Fruit fly (Drosophila melanogaster) whole organism, prepupa: ENCODE results near the gene CG2533.

Experiments used
- CG10631 ChIP-seq: fragments of 200-800 bp; sonication (Bioruptor generic); optimal IDR thresholded peaks from 2 replicates; lab custom pipeline; 2016; ENCODE audit warnings: missing biosample characterization, missing genetic modification characterization
- CG10669 ChIP-seq: fragments of 200-800 bp; sonication (Bioruptor generic); optimal IDR thresholded peaks from 3 replicates; lab custom pipeline; 2018; ENCODE audit warnings: missing biosample characterization, mild to moderate bottlenecking, missing genetic modification characterization, moderate library complexity
- CG11902 ChIP-seq: fragments of 200-800 bp; sonication (Bioruptor generic); optimal IDR thresholded peaks from 3 replicates; lab custom pipeline; 2016; ENCODE audit warnings: missing biosample characterization, missing genetic modification characterization
- CG15336 ChIP-seq: fragments of 200-800 bp; sonication (Bioruptor generic); IDR thresholded peaks from 2 replicates; pipeline ENCODE4 v1.3.6; 2022; ENCODE audit warnings: missing biosample characterization, missing genetic modification characterization
- CG1621 ChIP-seq: fragments of 200-800 bp; sonication (Bioruptor generic); optimal IDR thresholded peaks from 3 replicates; lab custom pipeline; 2018; ENCODE audit warnings: missing biosample characterization, mild to moderate bottlenecking, missing genetic modification characterization
- CG16779 ChIP-seq: fragments of 200-800 bp; sonication (Bioruptor generic); optimal IDR thresholded peaks from 3 replicates; lab custom pipeline; 2017; ENCODE audit warnings: missing biosample characterization, mild to moderate bottlenecking, missing genetic modification characterization
- CG31627 ChIP-seq: fragments of 200-800 bp; sonication (Bioruptor generic); optimal IDR thresholded peaks from 3 replicates; lab custom pipeline; 2016; ENCODE audit warnings: missing biosample characterization, missing genetic modification characterization
- CG32006 ChIP-seq: fragments of 200-800 bp; sonication (Bioruptor generic); optimal IDR thresholded peaks from 3 replicates; lab custom pipeline; 2017; ENCODE audit warnings: missing biosample characterization, mild to moderate bottlenecking, missing genetic modification characterization
- CG34406 ChIP-seq: fragments of 200-800 bp; sonication (Bioruptor generic); optimal IDR thresholded peaks from 3 replicates; lab custom pipeline; 2016; ENCODE audit warnings: missing biosample characterization, missing genetic modification characterization
- CG3919 ChIP-seq: fragments of 200-800 bp; sonication (Bioruptor generic); optimal IDR thresholded peaks from 3 replicates; lab custom pipeline; 2016; ENCODE audit warnings: missing biosample characterization, missing genetic modification characterization
- CG4318 ChIP-seq: fragments of 200-800 bp; sonication (Bioruptor generic); optimal IDR thresholded peaks from 3 replicates; lab custom pipeline; 2017; ENCODE audit warnings: missing biosample characterization, mild to moderate bottlenecking, missing genetic modification characterization
- CG6276 ChIP-seq: fragments of 200-800 bp; sonication (Bioruptor generic); optimal IDR thresholded peaks from 2 replicates; lab custom pipeline; 2017; ENCODE audit warnings: missing biosample characterization, mild to moderate bottlenecking, missing genetic modification characterization
- CG6808 ChIP-seq: fragments of 200-800 bp; sonication (Bioruptor generic); optimal IDR thresholded peaks from 3 replicates; lab custom pipeline; 2017; ENCODE audit warnings: missing biosample characterization, missing genetic modification characterization, mild to moderate bottlenecking, moderate library complexity, missing genetic modification reagents
- CG6854 ChIP-seq: fragments of 200-800 bp; sonication (Bioruptor generic); optimal IDR thresholded peaks from 2 replicates; lab custom pipeline; 2017; ENCODE audit warnings: missing biosample characterization, mild to moderate bottlenecking, missing genetic modification characterization
- CG8632 ChIP-seq: fragments of 200-800 bp; sonication (Bioruptor generic); optimal IDR thresholded peaks from 3 replicates; lab custom pipeline; 2016; ENCODE audit warnings: missing biosample characterization, missing genetic modification characterization
- CG9139 ChIP-seq: fragments of 200-800 bp; sonication (Bioruptor generic); optimal IDR thresholded peaks from 3 replicates; lab custom pipeline; 2017; ENCODE audit warnings: missing biosample characterization, mild to moderate bottlenecking, missing genetic modification characterization
- Eip78C ChIP-seq: fragments of 200-800 bp; sonication (Bioruptor generic); peaks from one replicate; lab custom pipeline; 2016; ENCODE audit warnings: missing biosample characterization, missing genetic modification characterization
- Eip93F ChIP-seq: fragments of 200-800 bp; sonication (Bioruptor generic); optimal IDR thresholded peaks from 2 replicates; lab custom pipeline; 2016; ENCODE audit warnings: missing biosample characterization, mild to moderate bottlenecking, missing genetic modification characterization
- Ets21C ChIP-seq: fragments of 200-800 bp; sonication (Bioruptor generic); optimal IDR thresholded peaks from 3 replicates; lab custom pipeline; 2016; ENCODE audit warnings: missing biosample characterization, missing genetic modification characterization
- Ets96B ChIP-seq: fragments of 200-800 bp; optimal IDR thresholded peaks from 2 replicates; lab custom pipeline; 2019; ENCODE audit warnings: missing biosample characterization, mild to moderate bottlenecking, missing genetic modification characterization, moderate library complexity
- Hr38 ChIP-seq: sonication (Bioruptor generic); optimal IDR thresholded peaks from 2 replicates; lab custom pipeline; 2016; ENCODE audit warnings: missing biosample characterization, missing genetic modification characterization
- Hr39 ChIP-seq: fragments of 200-800 bp; sonication (Bioruptor generic); optimal IDR thresholded peaks from 2 replicates; lab custom pipeline; 2016; ENCODE audit warnings: missing biosample characterization, missing genetic modification characterization
- Met ChIP-seq: fragments of 200-800 bp; sonication (Bioruptor generic); optimal IDR thresholded peaks from 3 replicates; lab custom pipeline; 2016; ENCODE audit warnings: missing biosample characterization, missing genetic modification characterization
- Smox ChIP-seq: fragments of 200-800 bp; sonication (Bioruptor generic); optimal IDR thresholded peaks from 3 replicates; lab custom pipeline; 2016; ENCODE audit warnings: missing biosample characterization, missing genetic modification characterization
- Sox14 ChIP-seq: fragments of 200-800 bp; sonication (Bioruptor generic); optimal IDR thresholded peaks from 3 replicates; lab custom pipeline; 2016; ENCODE audit warnings: missing biosample characterization, missing genetic modification characterization
- Sox15 ChIP-seq: fragments of 200-800 bp; sonication (Bioruptor generic); optimal IDR thresholded peaks from 3 replicates; lab custom pipeline; 2016; ENCODE audit warnings: missing biosample characterization, missing genetic modification characterization
- achi ChIP-seq: fragments of 200-800 bp; sonication (Bioruptor generic); optimal IDR thresholded peaks from 3 replicates; lab custom pipeline; 2016; ENCODE audit warnings: missing biosample characterization, missing genetic modification characterization
- acj6 ChIP-seq: fragments of 200-800 bp; sonication (Bioruptor generic); optimal IDR thresholded peaks from 3 replicates; lab custom pipeline; 2016; ENCODE audit warnings: missing biosample characterization, missing genetic modification characterization
- cyc ChIP-seq: fragments of 200-800 bp; sonication (Bioruptor generic); optimal IDR thresholded peaks from 3 replicates; lab custom pipeline; 2016; ENCODE audit warnings: missing biosample characterization, missing genetic modification characterization
- dsx ChIP-seq: fragments of 200-800 bp; optimal IDR thresholded peaks from 3 replicates; lab custom pipeline; 2019; ENCODE audit warnings: missing biosample characterization, mild to moderate bottlenecking, missing genetic modification characterization, moderate library complexity; ENCODE audit not compliant: poor library complexity, severe bottlenecking
- eg ChIP-seq: fragments of 200-800 bp; sonication (Bioruptor generic); IDR thresholded peaks from 3 replicates; pipeline ENCODE4 v1.3.6; 2022; ENCODE audit warnings: missing biosample characterization, missing genetic modification characterization
- esn ChIP-seq: fragments of 200-800 bp; sonication (Bioruptor generic); optimal IDR thresholded peaks from 2 replicates; lab custom pipeline; 2016; ENCODE audit warnings: missing biosample characterization, mild to moderate bottlenecking, missing genetic modification characterization, moderate library complexity
- fkh ChIP-seq: fragments of 200-800 bp; sonication (Bioruptor generic); optimal IDR thresholded peaks from 3 replicates; lab custom pipeline; 2017; ENCODE audit warnings: missing biosample characterization, mild to moderate bottlenecking, missing genetic modification characterization, moderate library complexity
- net ChIP-seq: fragments of 200-800 bp; sonication (Bioruptor generic); optimal IDR thresholded peaks from 3 replicates; lab custom pipeline; 2016; ENCODE audit warnings: missing biosample characterization, missing genetic modification characterization
- pdm3 ChIP-seq: fragments of 200-800 bp; sonication (Bioruptor generic); optimal IDR thresholded peaks from 3 replicates; lab custom pipeline; 2016; ENCODE audit warnings: missing biosample characterization, missing genetic modification characterization
- salr ChIP-seq, 2 experiments: fragments of 200-800 bp; sonication (Bioruptor generic); optimal IDR thresholded peaks; 3 replicates each; lab custom pipeline; 2016 to 2018; ENCODE audit warnings: missing biosample characterization in 2 of 2, missing genetic modification characterization in 2 of 2, mild to moderate bottlenecking in 1 of 2
- spab ChIP-seq: fragments of 200-800 bp; sonication (Bioruptor generic); optimal IDR thresholded peaks from 2 replicates; lab custom pipeline; 2017; ENCODE audit warnings: missing biosample characterization, mild to moderate bottlenecking, missing genetic modification characterization, missing genetic modification reagents
- ss ChIP-seq, 2 experiments: fragments of 200-800 bp; sonication (Bioruptor generic); optimal IDR thresholded peaks; 2 replicates in 1 of 2; 3 replicates in 1 of 2; lab custom pipeline; 2017 to 2018; ENCODE audit warnings: mild to moderate bottlenecking in 2 of 2, missing biosample characterization in 2 of 2, missing genetic modification characterization in 2 of 2, moderate library complexity in 1 of 2
- svp ChIP-seq: fragments of 200-800 bp; sonication (Bioruptor generic); peaks from one replicate; lab custom pipeline; 2016; ENCODE audit warnings: missing biosample characterization, missing genetic modification characterization
- topi ChIP-seq: fragments of 200-800 bp; sonication (Bioruptor generic); optimal IDR thresholded peaks from 3 replicates; lab custom pipeline; 2016; ENCODE audit warnings: missing biosample characterization, missing genetic modification characterization

CG2533 gene

dm6 chrX:11576540-11576939 lies 27.5 kb downstream of the CG2533 start, which contains the start of gene CG11695 (continued):
- peak; percentile 70 for TF ChIP-seq CG6808 (GFP tag; lab: Kevin White, UChicago)
- no peak for TF ChIP-seq CG4318 (GFP tag; lab: Kevin White, UChicago)
- TF ChIP-seq CG1621: peak; percentile 42
- TF ChIP-seq CG11902 (GFP tag; lab: Kevin White, UChicago): peak; percentile 48
- TF ChIP-seq Eip93F (GFP tag; lab: Kevin White, UChicago): no peak
- TF ChIP-seq CG16779 (tag; lab: Kevin White, UChicago): no peak
- peak; percentile 50 for TF ChIP-seq Sox15
- peak; percentile 51 for TF ChIP-seq CG34406
- peak; percentile 65 for TF ChIP-seq cyc (GFP tag; lab: Kevin White, UChicago)
- TF ChIP-seq acj6 (GFP tag; lab: Kevin White, UChicago): peak; percentile 71
- peak in 1 of 2 experiments; percentile 44 for TF ChIP-seq salr (GFP tag; optimal IDR thresholded peaks at IDR 0.05; lab: Kevin White, UChicago)
- peak; percentile 61 for TF ChIP-seq Smox (GFP tag; lab: Kevin White, UChicago)
- TF ChIP-seq CG10631: peak; percentile 69
- TF ChIP-seq Sox14: peak; percentile 68
- peak; percentile 44 to 72 for TF ChIP-seq ss (GFP tag; optimal IDR thresholded peaks at IDR 0.05; lab: Kevin White, UChicago)
- peak; percentile 84 for TF ChIP-seq svp (GFP tag; lab: Kevin White, UChicago)
- peak; percentile 65 for TF ChIP-seq achi
- TF ChIP-seq topi (GFP tag; lab: Kevin White, UChicago): peak; percentile 57
- no peak for TF ChIP-seq Met
- peak; percentile 62 for TF ChIP-seq CG10669 (GFP tag; lab: Kevin White, UChicago)

DNA sequence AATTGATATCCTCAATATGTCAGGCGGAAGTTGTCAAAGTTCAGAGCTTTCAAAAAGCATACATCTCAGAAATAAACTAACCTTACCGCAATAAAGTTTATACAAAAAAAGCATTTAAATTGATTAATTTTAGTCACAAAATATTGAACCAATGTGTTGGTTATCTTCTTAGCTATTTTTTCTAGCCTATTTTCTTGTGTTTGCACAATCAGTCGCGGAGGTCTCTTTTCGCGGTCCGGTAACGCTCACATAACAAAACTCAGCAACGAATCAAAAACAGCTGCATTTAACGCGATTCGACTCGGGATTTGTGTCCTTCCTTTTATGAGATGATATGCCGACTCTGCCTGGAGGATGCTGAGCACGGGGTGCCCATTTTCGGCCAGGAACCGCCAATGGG lies 30.5 kb downstream of the CG2533 start, which contains the start of gene CG11696:
CG11696 (plus strand) TSS at position 203 of the 400 bp plus-strand sequence.
- TF ChIP-seq spab (GFP tag; lab: Kevin White, UChicago): no peak
- peak; percentile 37 for TF ChIP-seq Eip78C (GFP tag; lab: Kevin White, UChicago)

dm6 chrX:11572270-11572914 lies 31.6 kb downstream of the CG2533 start, which contains the start of the genes Kmn1 and Reepl1:
Gene Kmn1 (minus strand): TSS chrX:11572442.
Gene Reepl1 (plus strand): TSS chrX:11572707.
- no peak for TF ChIP-seq CG6854 (GFP tag; lab: Kevin White, UChicago)
- peak; percentile 7 for TF ChIP-seq Hr39 (GFP tag; lab: Kevin White, UChicago)
- TF ChIP-seq, all 60 proteins: peak for 1

DNA sequence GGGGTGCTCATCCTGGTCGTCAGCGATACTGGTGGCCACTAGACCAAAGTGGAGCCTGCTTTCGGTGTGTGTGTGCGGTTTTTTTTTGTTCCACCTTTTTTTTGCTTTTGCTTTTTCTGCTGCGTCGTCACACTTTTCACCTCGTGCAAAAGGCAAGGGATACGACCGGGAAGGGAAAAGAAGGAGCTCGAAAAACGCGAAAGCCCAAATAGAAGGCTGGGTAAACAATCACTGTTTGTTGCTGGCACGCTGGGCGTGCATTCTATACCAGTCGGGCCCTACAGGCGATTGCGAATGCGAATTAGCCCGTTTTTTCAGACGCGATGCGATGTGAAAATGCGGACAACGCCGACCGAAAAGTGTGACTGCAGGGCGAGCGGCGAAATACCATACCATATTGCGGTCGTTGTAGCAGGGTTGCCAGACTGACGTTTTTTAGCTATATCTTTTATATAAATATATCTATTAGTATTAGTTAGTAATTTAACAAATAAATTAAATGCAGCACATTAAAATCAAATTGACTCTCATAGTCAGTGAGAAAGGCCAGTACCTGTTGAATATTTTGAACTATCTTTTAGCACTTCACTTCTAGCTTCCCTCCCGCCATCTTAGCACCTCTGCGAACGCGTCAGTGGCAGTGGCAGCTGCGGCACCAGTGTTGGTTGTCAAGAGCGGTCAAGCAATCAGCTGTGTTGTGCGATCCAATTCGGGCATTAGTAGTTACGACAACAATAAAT lies 33.9 kb downstream of the CG2533 start, which contains the start of the genes Polr2A and CG11699:
Polr2A (minus strand) TSS at position 371 of the 740 bp plus-strand sequence.
CG11699 (plus strand) TSS at position 666 of the 740 bp plus-strand sequence.
- TF ChIP-seq CG6854 (GFP tag; lab: Kevin White, UChicago) (peak; percentile 6), Ets21C (GFP tag; lab: Kevin White, UChicago) (no peak), achi (peak; percentile 38), spab (GFP tag; lab: Kevin White, UChicago) (no peak), CG9139 (GFP tag; lab: Kevin White, UChicago) (peak; percentile 2), CG32006 (peak; percentile 31), cyc (GFP tag; lab: Kevin White, UChicago) (peak; percentile 8), CG8632 (GFP tag; lab: Kevin White, UChicago) (no peak), CG15336 (GFP tag; lab: Robert Waterston, UW) (peak; percentile 57), CG1621 (no peak), CG31627 (GFP tag; lab: Kevin White, UChicago) (peak; percentile 10), CG34406 (no peak), Eip78C (GFP tag; lab: Kevin White, UChicago) (no peak), svp (GFP tag; lab: Kevin White, UChicago) (no peak), Hr38 (GFP tag; lab: Kevin White, UChicago) (no peak), Eip93F (GFP tag; lab: Kevin White, UChicago) (no peak), eg (GFP tag; lab: Robert Waterston, UW) (peak; percentile 38; the same call in 1 of the 3 replicates), esn (GFP tag; lab: Kevin White, UChicago) (peak; percentile 19), acj6 (GFP tag; lab: Kevin White, UChicago) (no peak), CG4318 (GFP tag; lab: Kevin White, UChicago) (no peak), Ets96B (tag; lab: Kevin White, UChicago) (peak; percentile 31), ss (GFP tag; optimal IDR thresholded peaks at IDR 0.05; lab: Kevin White, UChicago) (peak; percentile 64 to 70), Sox15 (peak; percentile 12), CG16779 (tag; lab: Kevin White, UChicago) (no peak), CG3919 (GFP tag; lab: Kevin White, UChicago) (no peak), CG6276 (GFP tag; lab: Kevin White, UChicago) (no peak), salr (GFP tag; optimal IDR thresholded peaks at IDR 0.05; lab: Kevin White, UChicago) (no peak), fkh (GFP tag; lab: Kevin White, UChicago) (no peak), net (GFP tag; lab: Kevin White, UChicago) (no peak), dsx (GFP tag; lab: Kevin White, UChicago) (no peak), Met (no peak), pdm3 (GFP tag; lab: Kevin White, UChicago) (no peak), CG6808 (GFP tag; lab: Kevin White, UChicago) (peak; percentile 64)
